Worm (Caenorhabditis elegans) whole organism, L4 larva: ENCODE data around the gene C25G4.2.

Source experiments
- F10B5.3 ChIP-seq: sonication (generic microtip); optimal IDR thresholded peaks from 2 replicates; lab custom pipeline; 2016; ENCODE audit warnings: mild to moderate bottlenecking, missing genetic modification characterization, missing compliant biosample characterization
- Y105C5A.15 ChIP-seq: fragments of 200-800 bp; sonication (Bioruptor generic); IDR thresholded peaks from 2 replicates; pipeline ENCODE4 v1.3.6; 2022; ENCODE audit warnings: missing genetic modification characterization, missing compliant biosample characterization
- Y48G9A.11 ChIP-seq: fragments of 200-800 bp; sonication (Bioruptor generic); IDR thresholded peaks from 2 replicates; pipeline ENCODE4 v1.3.6; 2022; ENCODE audit warnings: missing genetic modification reagents, missing genetic modification characterization, missing compliant biosample characterization
- ZK546.5 ChIP-seq, 2 experiments: sonication (generic microtip); optimal IDR thresholded peaks; 2 replicates each; lab custom pipeline; 2017; ENCODE audit warnings: missing biosample characterization in 2 of 2, missing genetic modification characterization in 2 of 2
- ama-1 ChIP-seq: fragments of 150-350 bp; optimal IDR thresholded peaks from 2 replicates; lab custom pipeline; 2014; ENCODE audit warnings: inconsistent platforms, mixed read lengths
- ceh-44 ChIP-seq: fragments of 200-800 bp; sonication (Bioruptor generic); IDR thresholded peaks from 2 replicates; pipeline ENCODE4 v1.3.6; 2022; ENCODE audit warnings: missing genetic modification reagents, missing genetic modification characterization, missing compliant biosample characterization
- daf-16 ChIP-seq, 3 experiments: sonication (generic microtip); optimal IDR thresholded peaks; 2 replicates each; lab custom pipeline; 2016 to 2017; ENCODE audit warnings: missing genetic modification characterization in 3 of 3, missing genetic modification reagents in 3 of 3, mild to moderate bottlenecking in 2 of 3, missing compliant biosample characterization in 2 of 3, missing biosample characterization in 1 of 3, moderate library complexity in 1 of 3
- daf-19 ChIP-seq: fragments of 200-800 bp; sonication (Bioruptor generic); conservative IDR thresholded peaks from 2 replicates; pipeline ENCODE4 v1.3.6; 2022; ENCODE audit warnings: missing genetic modification characterization, missing compliant biosample characterization
- dmd-9 ChIP-seq: fragments of 200-800 bp; sonication (Bioruptor generic); IDR thresholded peaks from 2 replicates; pipeline ENCODE4 v1.3.6; 2022; ENCODE audit warnings: missing genetic modification reagents, missing genetic modification characterization, missing compliant biosample characterization
- duxl-1 ChIP-seq: sonication (generic microtip); optimal IDR thresholded peaks from 2 replicates; lab custom pipeline; 2016; ENCODE audit warnings: mild to moderate bottlenecking, missing genetic modification characterization, moderate library complexity, missing compliant biosample characterization; ENCODE audit not compliant: poor library complexity
- dve-1 ChIP-seq: sonication (generic microtip); optimal IDR thresholded peaks from 2 replicates; lab custom pipeline; 2017; ENCODE audit warnings: antibody characterized with exemption, mild to moderate bottlenecking, missing genetic modification characterization, missing compliant biosample characterization; ENCODE audit not compliant: insufficient read depth
- egl-27 ChIP-seq: sonication (generic microtip); optimal IDR thresholded peaks from 3 replicates; lab custom pipeline; 2017; ENCODE audit warnings: missing biosample characterization, missing genetic modification reagents, missing genetic modification characterization
- fos-1 ChIP-seq: fragments of 150-350 bp; optimal IDR thresholded peaks from 2 replicates; lab custom pipeline; 2014; ENCODE audit warnings: missing biosample characterization, missing genetic modification characterization
- hif-1 ChIP-seq, 2 experiments: sonication (generic microtip); optimal IDR thresholded peaks; 2 replicates each; lab custom pipeline; 2016 to 2017; ENCODE audit warnings: missing compliant biosample characterization in 2 of 2, missing genetic modification characterization in 2 of 2, missing genetic modification reagents in 2 of 2, missing genotype in 2 of 2, mild to moderate bottlenecking in 1 of 2
- hlh-11 ChIP-seq: fragments of 200-800 bp; sonication (Bioruptor generic); optimal IDR thresholded peaks from 2 replicates; lab custom pipeline; 2018; ENCODE audit warnings: mild to moderate bottlenecking, missing genetic modification characterization, missing compliant biosample characterization
- hlh-30 ChIP-seq: sonication (generic microtip); optimal IDR thresholded peaks from 2 replicates; lab custom pipeline; 2017; ENCODE audit warnings: antibody characterized with exemption, mild to moderate bottlenecking, missing genetic modification characterization, missing compliant biosample characterization; ENCODE audit not compliant: insufficient read depth
- lim-7 ChIP-seq: fragments of 200-800 bp; sonication (Bioruptor generic); IDR thresholded peaks from 2 replicates; pipeline ENCODE4 v1.3.6; 2022; ENCODE audit warnings: missing genetic modification characterization, missing compliant biosample characterization
- lin-1 ChIP-seq: fragments of 200-800 bp; sonication (Bioruptor generic); IDR thresholded peaks from 2 replicates; pipeline ENCODE4 v1.3.6; 2022; ENCODE audit warnings: missing genetic modification reagents, missing genetic modification characterization, missing compliant biosample characterization
- lin-15B ChIP-seq: fragments of 150-350 bp; sonication (generic microtip); optimal IDR thresholded peaks from 3 replicates; lab custom pipeline; 2014; ENCODE audit warnings: missing biosample characterization, missing genetic modification characterization
- lin-29 ChIP-seq: fragments of 200-800 bp; sonication (Bioruptor generic); IDR thresholded peaks from 2 replicates; pipeline ENCODE4 v1.3.6; 2022; ENCODE audit warnings: missing genetic modification reagents, missing genetic modification characterization, missing compliant biosample characterization
- lir-3 ChIP-seq: sonication (generic microtip); optimal IDR thresholded peaks from 2 replicates; lab custom pipeline; 2016; ENCODE audit warnings: mild to moderate bottlenecking, missing genetic modification characterization, missing compliant biosample characterization
- mep-1 ChIP-seq: fragments of 150-350 bp; sonication (generic microtip); optimal IDR thresholded peaks from 3 replicates; lab custom pipeline; 2014; ENCODE audit warnings: missing biosample characterization, missing genetic modification characterization
- mxl-3 ChIP-seq: fragments of 200-800 bp; sonication (Bioruptor generic); optimal IDR thresholded peaks from 2 replicates; lab custom pipeline; 2018; ENCODE audit warnings: mild to moderate bottlenecking, missing genetic modification characterization, missing compliant biosample characterization
- nhr-102 ChIP-seq: sonication (generic microtip); optimal IDR thresholded peaks from 2 replicates; lab custom pipeline; 2016; ENCODE audit warnings: mild to moderate bottlenecking, missing genetic modification characterization, moderate library complexity, missing compliant biosample characterization
- nhr-11 ChIP-seq: fragments of 150-350 bp; optimal IDR thresholded peaks from 2 replicates; lab custom pipeline; 2014; ENCODE audit warnings: missing biosample characterization, missing genetic modification characterization
- nhr-237 ChIP-seq: sonication (generic microtip); optimal IDR thresholded peaks from 2 replicates; lab custom pipeline; 2017; ENCODE audit warnings: missing biosample characterization, missing genetic modification characterization
- nhr-28 ChIP-seq: fragments of 150-350 bp; optimal IDR thresholded peaks from 2 replicates; lab custom pipeline; 2014; ENCODE audit warnings: missing biosample characterization, missing genetic modification characterization
- nhr-41 ChIP-seq: fragments of 200-800 bp; sonication (Bioruptor generic); IDR thresholded peaks from 2 replicates; pipeline ENCODE4 v1.3.6; 2022; ENCODE audit warnings: missing genetic modification reagents, missing genetic modification characterization, missing compliant biosample characterization
- nhr-48 ChIP-seq: sonication (generic microtip); optimal IDR thresholded peaks from 2 replicates; lab custom pipeline; 2016; ENCODE audit warnings: mild to moderate bottlenecking, missing genetic modification characterization, missing compliant biosample characterization
- nhr-77 ChIP-seq: fragments of 150-350 bp; optimal IDR thresholded peaks from 2 replicates; lab custom pipeline; 2014; ENCODE audit warnings: missing biosample characterization, missing genetic modification characterization
- php-3 ChIP-seq: fragments of 200-800 bp; sonication (Bioruptor generic); IDR thresholded peaks from 2 replicates; pipeline ENCODE4 v1.3.6; 2022; ENCODE audit warnings: missing genetic modification reagents, missing genetic modification characterization, missing compliant biosample characterization
- pqm-1 ChIP-seq: sonication (generic microtip); optimal IDR thresholded peaks from 2 replicates; lab custom pipeline; 2017; ENCODE audit warnings: missing biosample characterization, missing genetic modification characterization
- sdz-12 ChIP-seq: fragments of 200-800 bp; sonication (Bioruptor generic); optimal IDR thresholded peaks from 2 replicates; lab custom pipeline; 2018; ENCODE audit warnings: mild to moderate bottlenecking, missing genetic modification characterization, missing compliant biosample characterization
- tag-97 ChIP-seq: fragments of 200-800 bp; sonication (Bioruptor generic); IDR thresholded peaks from 2 replicates; pipeline ENCODE4 v1.3.6; 2022; ENCODE audit warnings: missing genetic modification characterization, missing compliant biosample characterization
- unc-39 ChIP-seq: sonication (generic microtip); optimal IDR thresholded peaks from 2 replicates; lab custom pipeline; 2017; ENCODE audit warnings: missing biosample characterization, missing genetic modification characterization
- unc-62 ChIP-seq, 3 experiments: fragments of 150-350 bp in 1 of 3; sonication (generic microtip); optimal IDR thresholded peaks in 2 of 3; peaks in 1 of 3; 1 replicate in 1 of 3; 2 replicates in 2 of 3; lab custom pipeline; 2014 to 2017; ENCODE audit warnings: missing biosample characterization in 3 of 3, missing genetic modification characterization in 3 of 3, missing genetic modification reagents in 3 of 3, missing genotype in 1 of 3
- zfp-2 ChIP-seq: sonication (generic microtip); optimal IDR thresholded peaks from 2 replicates; lab custom pipeline; 2016; ENCODE audit warnings: mild to moderate bottlenecking, missing genetic modification characterization, missing compliant biosample characterization
- zfp-3 ChIP-seq: fragments of 200-800 bp; sonication (Bioruptor generic); conservative IDR thresholded peaks from 2 replicates; pipeline ENCODE4 v1.3.6; 2022; ENCODE audit warnings: missing genetic modification reagents, missing genetic modification characterization, missing compliant biosample characterization

The C25G4.2 gene

ce11 chrIV:12399983-12400382 lies 43.9 kb downstream of the C25G4.2 start (continued):
- TF ChIP-seq lin-15B (tag; lab: Kevin White, UChicago) (no peak), F10B5.3 (no peak), nhr-41 (GFP tag; lab: Robert Waterston, UW) (peak; percentile 93), ceh-44 (no peak), tag-97 (no peak), Y105C5A.15 (GFP tag; lab: Robert Waterston, UW) (no peak), lin-1 (peak; percentile 38; the same call in 1 of the 2 replicates), dve-1 (tag; lab: Kevin White, UChicago) (peak; percentile 83), duxl-1 (tag; lab: Kevin White, UChicago) (no peak), mxl-3 (peak; percentile 11), hlh-11 (tag; lab: Kevin White, UChicago) (peak; percentile 58), lin-29 (GFP tag; lab: Robert Waterston, UW) (no peak), daf-16 (GFP tag; optimal IDR thresholded peaks at IDR 0.05; lab: Kevin White, UChicago) (no peak), daf-16 (tag; optimal IDR thresholded peaks at IDR 0.05; lab: Kevin White, UChicago) (peak; percentile 67), pqm-1 (tag; lab: Kevin White, UChicago) (peak; percentile 80), nhr-28 (peak; percentile 11), nhr-102 (tag; lab: Kevin White, UChicago) (no peak), php-3 (GFP tag; lab: Robert Waterston, UW) (peak; percentile 65), lim-7 (GFP tag; lab: Robert Waterston, UW) (no peak), fos-1 (tag; lab: Kevin White, UChicago) (no peak), nhr-48 (tag; lab: Kevin White, UChicago) (peak; percentile 38), nhr-237 (tag; lab: Kevin White, UChicago) (no peak), mep-1 (tag; lab: Kevin White, UChicago) (no peak), ZK546.5 (tag; optimal IDR thresholded peaks at IDR 0.05; lab: Kevin White, UChicago) (no peak), dmd-9 (GFP tag; lab: Robert Waterston, UW) (no peak), nhr-77 (tag; lab: Kevin White, UChicago) (no peak), hlh-30 (tag; lab: Kevin White, UChicago) (peak; percentile 45)

- TF ChIP-seq unc-62 (GFP tag; optimal IDR thresholded peaks at IDR 0.05 in 1 of 2; lab: Kevin White, UChicago), result peak in 1 of 2 experiments; percentile 76
- TF ChIP-seq unc-62 (tag; optimal IDR thresholded peaks at IDR 0.05; lab: Kevin White, UChicago), result no peak
- TF ChIP-seq unc-39 (tag; lab: Kevin White, UChicago), result no peak
- TF ChIP-seq ama-1 (lab: Kevin White, UChicago), result peak; percentile 1
- TF ChIP-seq nhr-11 (tag; lab: Kevin White, UChicago), result no peak
- no peak for TF ChIP-seq nhr-28
- no peak for TF ChIP-seq egl-27
- TF ChIP-seq ZK546.5 (tag; optimal IDR thresholded peaks at IDR 0.05; lab: Kevin White, UChicago), result no peak
- TF ChIP-seq lir-3, result no peak
- TF ChIP-seq daf-19, result no peak
- no peak for TF ChIP-seq zfp-3 (GFP tag; lab: Robert Waterston, UW)
- no peak for TF ChIP-seq sdz-12 (GFP tag; lab: Kevin White, UChicago)
- TF ChIP-seq nhr-41 (GFP tag; lab: Robert Waterston, UW), result no peak
- no peak for TF ChIP-seq zfp-2 (tag; lab: Kevin White, UChicago)
- TF ChIP-seq hif-1 (tag; optimal IDR thresholded peaks at IDR 0.05; lab: Kevin White, UChicago), result no peak
- TF ChIP-seq hlh-11 (tag; lab: Kevin White, UChicago), result no peak
- no peak for TF ChIP-seq Y48G9A.11 (GFP tag; lab: Robert Waterston, UW)
These were observed 45.4 kb downstream of the C25G4.2 start, which contains the start of gene acs-20 for ce11 chrIV:12398437-12398836. acs-20 (minus strand) TSS chrIV:12398706.
